Fruit fly (Drosophila melanogaster) whole organism, prepupa: ENCODE data around the gene CG5969.

Experiments
- Blimp-1 ChIP-seq: fragments of 200-800 bp; sonication (Bioruptor generic); optimal IDR thresholded peaks from 3 replicates; lab custom pipeline; 2017; ENCODE audit warnings: missing biosample characterization, missing genetic modification characterization, mild to moderate bottlenecking, moderate library complexity, missing genetic modification reagents
- CG10669 ChIP-seq: fragments of 200-800 bp; sonication (Bioruptor generic); optimal IDR thresholded peaks from 3 replicates; lab custom pipeline; 2018; ENCODE audit warnings: missing biosample characterization, mild to moderate bottlenecking, missing genetic modification characterization, moderate library complexity
- CG4318 ChIP-seq: fragments of 200-800 bp; sonication (Bioruptor generic); optimal IDR thresholded peaks from 3 replicates; lab custom pipeline; 2017; ENCODE audit warnings: missing biosample characterization, mild to moderate bottlenecking, missing genetic modification characterization
- CG6163 ChIP-seq: fragments of 200-800 bp; sonication (Bioruptor generic); IDR thresholded peaks from 3 replicates; pipeline ENCODE4 v1.3.6; 2022; ENCODE audit warnings: missing biosample characterization, missing genetic modification characterization
- CG7368 ChIP-seq: fragments of 200-800 bp; sonication (Bioruptor generic); optimal IDR thresholded peaks from 3 replicates; lab custom pipeline; 2016; ENCODE audit warnings: missing biosample characterization, missing genetic modification characterization
- CG8319 ChIP-seq: fragments of 200-800 bp; sonication (Bioruptor generic); optimal IDR thresholded peaks from 3 replicates; lab custom pipeline; 2016; ENCODE audit warnings: missing biosample characterization, missing genetic modification characterization
- Eip75B ChIP-seq: fragments of 200-800 bp; sonication (Bioruptor generic); optimal IDR thresholded peaks from 3 replicates; lab custom pipeline; 2016; ENCODE audit warnings: missing biosample characterization, missing genetic modification characterization
- OdsH ChIP-seq: fragments of 200-800 bp; sonication (Bioruptor generic); optimal IDR thresholded peaks from 3 replicates; lab custom pipeline; 2016; ENCODE audit warnings: missing biosample characterization, missing genetic modification characterization
- Sox102F ChIP-seq: fragments of 200-800 bp; sonication (Bioruptor generic); optimal IDR thresholded peaks from 2 replicates; lab custom pipeline; 2016; ENCODE audit warnings: missing biosample characterization, mild to moderate bottlenecking, missing genetic modification characterization
- esn ChIP-seq: fragments of 200-800 bp; sonication (Bioruptor generic); optimal IDR thresholded peaks from 2 replicates; lab custom pipeline; 2016; ENCODE audit warnings: missing biosample characterization, mild to moderate bottlenecking, missing genetic modification characterization, moderate library complexity
- fd85E ChIP-seq: fragments of 200-800 bp; sonication (Bioruptor generic); optimal IDR thresholded peaks from 3 replicates; lab custom pipeline; 2016; ENCODE audit warnings: missing biosample characterization, missing genetic modification characterization

dm6 chr3L:20444815-20445519 is 28.6 kb upstream of the CG5969 start:
- TF ChIP-seq CG8319 (GFP tag; lab: Kevin White, UChicago) (peak; percentile 89), Eip75B (GFP tag; lab: Kevin White, UChicago) (peak; percentile 85), OdsH (GFP tag; lab: Kevin White, UChicago) (peak; percentile 94), CG10669 (peak; percentile 85), Sox102F (GFP tag; lab: Kevin White, UChicago) (peak; percentile 93), CG4318 (GFP tag; lab: Kevin White, UChicago) (peak; percentile 81), CG7368 (GFP tag; lab: Kevin White, UChicago) (peak; percentile 89), CG6163 (GFP tag; lab: Robert Waterston, UW) (peak; percentile 95), esn (GFP tag; lab: Kevin White, UChicago) (peak; percentile 93), Blimp-1 (peak; percentile 72), fd85E (GFP tag; lab: Kevin White, UChicago) (peak; percentile 71)
